Fruit fly (Drosophila melanogaster) whole organism, wandering third instar larva: Measurements from ENCODE around the gene CG16717.

Experiments
- Abd-B ChIP-seq: fragments of >200 bp; optimal IDR thresholded peaks from 2 replicates; lab custom pipeline; 2017; ENCODE audit warnings: missing biosample characterization, missing genetic modification characterization
- CG32264 ChIP-seq: fragments of 200-800 bp; sonication (Bioruptor generic); optimal IDR thresholded peaks from 2 replicates; lab custom pipeline; 2016; ENCODE audit warnings: missing biosample characterization, missing genetic modification characterization
- CG9705 ChIP-seq: fragments of 200-800 bp; sonication (Bioruptor generic); optimal IDR thresholded peaks from 2 replicates; lab custom pipeline; 2018; ENCODE audit warnings: missing biosample characterization, mild to moderate bottlenecking, missing genetic modification characterization
- CrebA ChIP-seq: fragments of 200-800 bp; sonication (Bioruptor generic); optimal IDR thresholded peaks from 2 replicates; lab custom pipeline; 2016; ENCODE audit warnings: missing biosample characterization, mild to moderate bottlenecking, missing genetic modification characterization, borderline replicate concordance
- Dfd ChIP-seq: fragments of >200 bp; optimal IDR thresholded peaks from 2 replicates; lab custom pipeline; 2017; ENCODE audit warnings: missing biosample characterization, missing genetic modification characterization
- Dif ChIP-seq: fragments of 200-275, 200-300 bp; sonication (Bioruptor generic); optimal IDR thresholded peaks from 2 replicates; lab custom pipeline; 2018; ENCODE audit warnings: missing biosample characterization, missing genetic modification characterization; ENCODE audit not compliant: partially characterized antibody
- GATAd ChIP-seq: sonication (Bioruptor generic); optimal IDR thresholded peaks from 2 replicates; lab custom pipeline; 2016; ENCODE audit warnings: missing biosample characterization, missing genetic modification characterization
- HLH106 ChIP-seq: fragments of 200-800 bp; optimal IDR thresholded peaks from 3 replicates; lab custom pipeline; 2019; ENCODE audit warnings: missing biosample characterization, mild to moderate bottlenecking, missing genetic modification characterization, moderate library complexity
- Hnf4 ChIP-seq: fragments of 200-800 bp; sonication (Bioruptor generic); optimal IDR thresholded peaks from 2 replicates; lab custom pipeline; 2016; ENCODE audit warnings: missing biosample characterization, mild to moderate bottlenecking, missing genetic modification characterization
- Hr78 ChIP-seq: fragments of >200 bp; optimal IDR thresholded peaks from 2 replicates; lab custom pipeline; 2017; ENCODE audit warnings: missing biosample characterization, missing genetic modification characterization
- Hr83 ChIP-seq: fragments of 200-300 bp; sonication (Bioruptor generic); optimal IDR thresholded peaks from 2 replicates; lab custom pipeline; 2016; ENCODE audit warnings: missing biosample characterization, mild to moderate bottlenecking, missing genetic modification characterization, moderate library complexity; ENCODE audit not compliant: poor library complexity, severe bottlenecking
- Jra ChIP-seq: sonication (Bioruptor generic); optimal IDR thresholded peaks from 2 replicates; lab custom pipeline; 2016; ENCODE audit warnings: missing biosample characterization, missing genetic modification characterization
- Mio ChIP-seq: sonication (Bioruptor generic); optimal IDR thresholded peaks from 2 replicates; lab custom pipeline; 2016; ENCODE audit warnings: missing biosample characterization, missing genetic modification characterization
- Myc ChIP-seq: fragments of >200 bp; optimal IDR thresholded peaks from 2 replicates; lab custom pipeline; 2017
- N ChIP-seq: fragments of >200 bp; optimal IDR thresholded peaks from 2 replicates; lab custom pipeline; 2018; ENCODE audit warnings: missing biosample characterization, missing external identifiers, missing genetic modification characterization
- OdsH ChIP-seq: fragments of 200-800 bp; sonication (Bioruptor generic); optimal IDR thresholded peaks from 2 replicates; lab custom pipeline; 2016; ENCODE audit warnings: missing biosample characterization, mild to moderate bottlenecking, missing genetic modification characterization
- Rel ChIP-seq, 2 experiments: fragments of 200-800 bp; sonication (Bioruptor generic) in 1 of 2; optimal IDR thresholded peaks; 2 replicates in 1 of 2; 3 replicates in 1 of 2; lab custom pipeline; 2016 to 2019; ENCODE audit warnings: mild to moderate bottlenecking in 2 of 2, missing biosample characterization in 2 of 2, missing genetic modification characterization in 2 of 2, moderate library complexity in 1 of 2
- Sp1 ChIP-seq: fragments of 200-800 bp; sonication (Bioruptor generic); optimal IDR thresholded peaks from 3 replicates; lab custom pipeline; 2019; ENCODE audit warnings: missing biosample characterization, mild to moderate bottlenecking, missing genetic modification characterization, moderate library complexity
- Vsx2 ChIP-seq: fragments of 200-300, 225-300 bp; sonication (Bioruptor generic); optimal IDR thresholded peaks from 2 replicates; lab custom pipeline; 2018; ENCODE audit warnings: missing biosample characterization, missing genetic modification characterization; ENCODE audit not compliant: partially characterized antibody
- br ChIP-seq: fragments of 200-800 bp; sonication (Bioruptor generic); optimal IDR thresholded peaks from 2 replicates; lab custom pipeline; 2016; ENCODE audit warnings: missing biosample characterization, missing genetic modification characterization
- brk ChIP-seq: fragments of 200-800 bp; sonication (Bioruptor generic); optimal IDR thresholded peaks from 2 replicates; lab custom pipeline; 2016; ENCODE audit warnings: missing biosample characterization, mild to moderate bottlenecking, missing genetic modification characterization
- dl ChIP-seq, 2 experiments: fragments of 175-275, 200-275 bp in 1 of 2; fragments of 200-275 bp in 1 of 2; sonication (Bioruptor generic); optimal IDR thresholded peaks; lab custom pipeline; 2018; ENCODE audit warnings: mild to moderate bottlenecking in 2 of 2, missing biosample characterization in 2 of 2, missing genetic modification characterization in 2 of 2, moderate library complexity in 2 of 2; ENCODE audit not compliant: partially characterized antibody in 2 of 2, insufficient read depth in 1 of 2
- dmrt93B ChIP-seq: fragments of 200-800 bp; sonication (Bioruptor generic); optimal IDR thresholded peaks from 2 replicates; lab custom pipeline; 2018; ENCODE audit warnings: missing biosample characterization, mild to moderate bottlenecking, missing genetic modification characterization
- dsf ChIP-seq: sonication (Bioruptor generic); optimal IDR thresholded peaks from 2 replicates; lab custom pipeline; 2016; ENCODE audit warnings: missing biosample characterization, missing genetic modification characterization, borderline replicate concordance
- ey ChIP-seq: fragments of 200-800 bp; sonication (Bioruptor generic); optimal IDR thresholded peaks from 2 replicates; lab custom pipeline; 2016; ENCODE audit warnings: missing biosample characterization, missing genetic modification characterization
- foxo ChIP-seq, 2 experiments: fragments of 200-800 bp; sonication (Bioruptor generic); optimal IDR thresholded peaks; 2 replicates in 1 of 2; 3 replicates in 1 of 2; lab custom pipeline; 2016 to 2017; ENCODE audit warnings: missing biosample characterization in 2 of 2, missing genetic modification characterization in 2 of 2
- fru ChIP-seq: fragments of 200-800 bp; sonication (Bioruptor generic); optimal IDR thresholded peaks from 3 replicates; lab custom pipeline; 2016; ENCODE audit warnings: missing biosample characterization, mild to moderate bottlenecking, missing genetic modification characterization
- h ChIP-seq: fragments of 200-800 bp; sonication (Bioruptor generic); optimal IDR thresholded peaks from 3 replicates; lab custom pipeline; 2016; ENCODE audit warnings: missing biosample characterization, mild to moderate bottlenecking, missing genetic modification characterization
- jim ChIP-seq: fragments of 175-275, 200-325 bp; sonication (Bioruptor generic); optimal IDR thresholded peaks from 2 replicates; lab custom pipeline; 2016; ENCODE audit warnings: missing biosample characterization, mild to moderate bottlenecking, missing genetic modification characterization
- lola ChIP-seq: fragments of >200 bp; optimal IDR thresholded peaks from 2 replicates; lab custom pipeline; 2017; ENCODE audit warnings: missing biosample characterization, missing genetic modification characterization
- pan ChIP-seq: fragments of >200 bp; optimal IDR thresholded peaks from 2 replicates; lab custom pipeline; 2017
- psq ChIP-seq: fragments of 200-800 bp; sonication (Bioruptor generic); optimal IDR thresholded peaks from 3 replicates; lab custom pipeline; 2017; ENCODE audit warnings: missing biosample characterization, mild to moderate bottlenecking, missing genetic modification characterization, moderate library complexity
- rgr ChIP-seq: fragments of 200-800 bp; sonication (Bioruptor generic); optimal IDR thresholded peaks from 3 replicates; lab custom pipeline; 2016; ENCODE audit warnings: missing biosample characterization, mild to moderate bottlenecking, missing genetic modification characterization
- sage ChIP-seq: fragments of 200-800 bp; sonication (Bioruptor generic); optimal IDR thresholded peaks from 2 replicates; lab custom pipeline; 2016; ENCODE audit warnings: missing biosample characterization, mild to moderate bottlenecking, missing genetic modification characterization
- sv ChIP-seq: fragments of 200-800 bp; sonication (Bioruptor generic); optimal IDR thresholded peaks from 3 replicates; lab custom pipeline; 2016; ENCODE audit warnings: missing biosample characterization, missing genetic modification characterization
- tai ChIP-seq: sonication (Bioruptor generic); optimal IDR thresholded peaks from 2 replicates; lab custom pipeline; 2016; ENCODE audit warnings: missing biosample characterization, missing genetic modification characterization
- usp ChIP-seq: fragments of >200 bp; optimal IDR thresholded peaks from 2 replicates; lab custom pipeline; 2017; ENCODE audit warnings: missing biosample characterization, missing genetic modification characterization
- woc ChIP-seq: sonication (Bioruptor generic); optimal IDR thresholded peaks from 2 replicates; lab custom pipeline; 2016; ENCODE audit warnings: missing biosample characterization, mild to moderate bottlenecking, missing genetic modification characterization

The CG16717 gene

DNA sequence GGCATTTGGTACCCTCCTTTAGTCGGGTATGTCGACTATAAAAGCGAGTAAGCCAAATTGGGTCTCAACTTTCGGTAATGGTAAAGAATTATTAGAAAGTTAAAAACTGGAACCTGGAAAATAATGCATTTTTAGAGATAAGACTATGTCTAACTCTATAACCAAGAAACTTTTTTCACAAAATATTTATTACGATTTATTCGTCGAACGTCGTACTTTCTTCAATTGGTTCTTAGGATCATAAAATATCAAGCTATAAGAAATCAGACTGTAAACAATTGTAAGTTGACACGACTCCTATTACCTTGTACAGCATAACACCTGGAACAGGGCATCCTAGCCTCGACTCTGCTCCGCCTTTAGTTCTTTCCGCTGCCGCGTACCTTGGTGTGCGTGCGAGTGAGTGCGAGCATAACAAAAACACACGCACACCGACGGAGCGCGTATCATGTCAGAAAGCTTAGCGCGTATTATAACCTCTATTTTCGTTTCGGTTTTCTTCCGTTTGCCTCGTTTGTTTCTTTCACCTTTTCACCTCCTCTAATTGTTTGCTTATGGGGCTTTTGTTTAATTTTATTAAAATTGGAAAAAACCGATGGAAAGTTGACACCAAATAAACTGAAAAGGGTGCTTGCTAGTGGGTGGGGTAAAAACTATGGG lies 14.0 kb downstream of the CG16717 start:
- TF ChIP-seq brk (GFP tag; lab: Kevin White, UChicago) (peak; percentile 79), CG9705 (GFP tag; lab: Kevin White, UChicago) (peak; percentile 85), usp (GFP tag; lab: Kevin White, UChicago) (no peak), psq (GFP tag; lab: Kevin White, UChicago) (peak; percentile 93), sv (GFP tag; lab: Kevin White, UChicago) (peak; percentile 92), OdsH (peak; percentile 96), dmrt93B (GFP tag; lab: Kevin White, UChicago) (peak; percentile 94), ey (GFP tag; lab: Kevin White, UChicago) (peak; percentile 95), h (peak; percentile 95), Vsx2 (GFP tag; lab: Kevin White, UChicago) (no peak), Sp1 (GFP tag; lab: Kevin White, UChicago) (peak; percentile 93), lola (GFP tag; lab: Kevin White, UChicago) (no peak), Rel (GFP tag; optimal IDR thresholded peaks at IDR 0.05; lab: Kevin White, UChicago) (peak; percentile 29), Rel (tag; optimal IDR thresholded peaks at IDR 0.05; lab: Kevin White, UChicago) (peak; percentile 36), Myc (lab: Kevin White, UChicago) (no peak), Hr78 (no peak), Jra (peak; percentile 85), rgr (GFP tag; lab: Kevin White, UChicago) (peak; percentile 93), Abd-B (GFP tag; lab: Kevin White, UChicago) (no peak), Mio (GFP tag; lab: Kevin White, UChicago) (peak; percentile 71), tai (GFP tag; lab: Kevin White, UChicago) (peak; percentile 89), jim (no peak), woc (peak; percentile 99), sage (peak; percentile 72), Hr83 (GFP tag; lab: Kevin White, UChicago) (no peak), Dfd (GFP tag; lab: Kevin White, UChicago) (no peak), Hnf4 (peak; percentile 80), fru (GFP tag; lab: Kevin White, UChicago) (peak; percentile 96), pan (lab: Kevin White, UChicago) (peak; percentile 75), dsf (GFP tag; lab: Kevin White, UChicago) (peak; percentile 64), Dif (GFP tag; lab: Kevin White, UChicago) (no peak), CG32264 (GFP tag; lab: Kevin White, UChicago) (peak; percentile 83), GATAd (no peak), br (GFP tag; lab: Kevin White, UChicago) (peak; percentile 95), foxo (GFP tag; optimal IDR thresholded peaks at IDR 0.05; lab: Kevin White, UChicago) (peak; percentile 55 to 95), HLH106 (peak; percentile 91), CrebA (no peak), N (GFP tag; lab: Kevin White, UChicago) (peak; percentile 16), dl (GFP tag; optimal IDR thresholded peaks at IDR 0.05; lab: Kevin White, UChicago; ENCODE audit: insufficient read depth in 1 of 2, partially characterized antibody in 2 of 2) (no peak)

- TF ChIP-seq woc (no peak), usp (GFP tag; lab: Kevin White, UChicago) (no peak), jim (no peak), fru (GFP tag; lab: Kevin White, UChicago) (no peak), Dfd (GFP tag; lab: Kevin White, UChicago) (no peak), N (GFP tag; lab: Kevin White, UChicago) (peak; percentile 21), CG9705 (GFP tag; lab: Kevin White, UChicago) (no peak), sage (peak; percentile 0), Sp1 (GFP tag; lab: Kevin White, UChicago) (no peak), dmrt93B (GFP tag; lab: Kevin White, UChicago) (no peak), sv (GFP tag; lab: Kevin White, UChicago) (no peak), ey (GFP tag; lab: Kevin White, UChicago) (no peak), h (no peak), Rel (GFP tag; optimal IDR thresholded peaks at IDR 0.05; lab: Kevin White, UChicago) (peak; percentile 53), Rel (tag; optimal IDR thresholded peaks at IDR 0.05; lab: Kevin White, UChicago) (no peak), tai (GFP tag; lab: Kevin White, UChicago) (no peak), brk (GFP tag; lab: Kevin White, UChicago) (peak; percentile 16), OdsH (no peak), dl (GFP tag; optimal IDR thresholded peaks at IDR 0.05; lab: Kevin White, UChicago; ENCODE audit: insufficient read depth in 1 of 2, partially characterized antibody in 2 of 2) (no peak), dsf (GFP tag; lab: Kevin White, UChicago) (no peak)
- TF ChIP-seq, all 38 proteins: peak for 4
Measured at dm6 chr3L:9693552-9694133, 14.6 kb downstream of the CG16717 start.
